Worm (Caenorhabditis elegans): Measurements from ENCODE around the gene thn-5.

The thn-5 gene

ce11 chrIV:5186480-5187205 is 44.0 kb upstream of the thn-5 start, which contains the start of the genes W03F8.6 and mtrf-1L:
W03F8.6 (minus strand) TSS chrIV:5186580.
mtrf-1L (plus strand) TSS chrIV:5187155.
- TF ChIP-seq pha-4 (tag; optimal IDR thresholded peaks at IDR 0.05) = peak; percentile 70
- TF ChIP-seq nhr-12 (tag; optimal IDR thresholded peaks at IDR 0.05) = no peak

ce11 chrIV:5188051-5188450 is 42.6 kb upstream of the thn-5 start:
- TF ChIP-seq unc-62 (GFP tag; optimal IDR thresholded peaks at IDR 0.05) (no peak), nhr-25 (tag; optimal IDR thresholded peaks at IDR 0.05) (no peak), ama-1 (optimal IDR thresholded peaks at IDR 0.05) (no peak), mml-1 (tag; optimal IDR thresholded peaks at IDR 0.05) (no peak), lin-15B (tag; optimal IDR thresholded peaks at IDR 0.05) (peak; percentile 26), ceh-28 (tag; optimal IDR thresholded peaks at IDR 0.05) (no peak), zag-1 (tag; optimal IDR thresholded peaks at IDR 0.05) (no peak), sea-2 (GFP tag; optimal IDR thresholded peaks at IDR 0.05) (no peak), unc-39 (tag; optimal IDR thresholded peaks at IDR 0.05) (no peak)

DNA sequence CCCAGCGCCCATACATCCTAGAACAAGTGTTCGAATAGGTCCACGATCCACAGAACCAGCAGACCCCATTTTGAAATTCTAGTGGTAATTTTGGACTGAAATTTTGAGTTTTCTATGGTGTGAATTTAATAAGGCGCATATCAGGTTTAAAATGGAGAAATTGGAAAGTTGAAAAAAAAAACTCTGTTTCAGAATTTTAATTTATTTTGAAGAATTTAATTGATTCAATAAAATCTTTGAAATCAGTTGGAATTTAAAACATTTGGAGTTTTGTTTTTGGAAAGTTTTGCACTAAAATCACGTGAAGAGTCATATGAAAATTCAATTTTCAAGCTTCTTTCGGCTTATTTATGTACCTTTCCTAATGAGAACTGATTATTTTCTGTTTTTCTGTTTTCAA is 35.1 kb upstream of the thn-5 start, which contains the start of gene gpa-18:
Gene gpa-18, minus strand, starts transcription at position 101 of the 400 bp plus-strand sequence.
- TF ChIP-seq egl-5 (tag; optimal IDR thresholded peaks at IDR 0.05) (no peak), ztf-11 (tag; optimal IDR thresholded peaks at IDR 0.05) (no peak), hmg-11 (tag; optimal IDR thresholded peaks at IDR 0.05) (no peak), snpc-4 (tag; optimal IDR thresholded peaks at IDR 0.05) (no peak)

- TF ChIP-seq pha-4 (tag; optimal IDR thresholded peaks at IDR 0.05) (no peak), elt-3 (tag; optimal IDR thresholded peaks at IDR 0.05) (no peak), nhr-11 (tag; optimal IDR thresholded peaks at IDR 0.05) (no peak), ceh-9 (tag; optimal IDR thresholded peaks at IDR 0.05) (no peak), ztf-11 (tag; optimal IDR thresholded peaks at IDR 0.05) (no peak), nhr-12 (tag; optimal IDR thresholded peaks at IDR 0.05) (no peak), lin-39 (tag; optimal IDR thresholded peaks at IDR 0.05) (no peak), elt-2 (tag; optimal IDR thresholded peaks at IDR 0.05) (no peak)
Measured at ce11 chrIV:5200813-5201212, 29.8 kb upstream of the thn-5 start.

ce11 chrIV:5202575-5202974 is 28.1 kb upstream of the thn-5 start:
- TF ChIP-seq sea-2 (GFP tag; optimal IDR thresholded peaks at IDR 0.05) = no peak
- TF ChIP-seq pha-4 (tag; optimal IDR thresholded peaks at IDR 0.05) = peak; percentile 60

DNA sequence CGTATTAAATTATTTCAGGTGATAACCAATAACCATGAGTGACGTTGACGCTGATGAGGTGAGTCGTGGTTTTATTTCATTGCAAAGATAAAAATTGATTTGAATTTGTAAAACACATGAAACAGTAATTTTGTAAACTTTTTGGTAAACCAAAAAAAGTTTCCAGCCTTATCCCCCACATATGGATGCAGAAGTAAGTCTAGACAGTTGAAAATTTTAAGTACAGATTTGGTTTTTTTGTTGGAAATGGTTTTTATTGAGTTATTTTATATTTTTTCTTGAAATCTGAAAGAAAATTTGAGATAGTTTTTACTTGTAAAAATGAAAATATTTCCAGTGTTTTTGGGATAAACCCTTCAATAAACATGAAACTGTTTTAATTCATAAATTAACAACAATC is 26.1 kb upstream of the thn-5 start, which contains the start of gene tni-4:
Gene tni-4, plus strand, starts transcription at position 19 of the 400 bp plus-strand sequence.
- TF ChIP-seq eor-1 (tag; optimal IDR thresholded peaks at IDR 0.05) (no peak), unc-39 (tag; optimal IDR thresholded peaks at IDR 0.05) (no peak), nhr-237 (tag; optimal IDR thresholded peaks at IDR 0.05) (no peak), sea-2 (GFP tag; optimal IDR thresholded peaks at IDR 0.05) (no peak), mml-1 (tag; optimal IDR thresholded peaks at IDR 0.05) (no peak), ztf-4 (tag; optimal IDR thresholded peaks at IDR 0.05) (no peak), egl-27 (tag; optimal IDR thresholded peaks at IDR 0.05) (no peak), nhr-12 (tag; optimal IDR thresholded peaks at IDR 0.05) (no peak), R02D3.7 (tag; optimal IDR thresholded peaks at IDR 0.05) (no peak), nhr-11 (tag; optimal IDR thresholded peaks at IDR 0.05) (no peak), elt-1 (tag; optimal IDR thresholded peaks at IDR 0.05) (no peak), ceh-82 (tag; optimal IDR thresholded peaks at IDR 0.05) (no peak)

DNA sequence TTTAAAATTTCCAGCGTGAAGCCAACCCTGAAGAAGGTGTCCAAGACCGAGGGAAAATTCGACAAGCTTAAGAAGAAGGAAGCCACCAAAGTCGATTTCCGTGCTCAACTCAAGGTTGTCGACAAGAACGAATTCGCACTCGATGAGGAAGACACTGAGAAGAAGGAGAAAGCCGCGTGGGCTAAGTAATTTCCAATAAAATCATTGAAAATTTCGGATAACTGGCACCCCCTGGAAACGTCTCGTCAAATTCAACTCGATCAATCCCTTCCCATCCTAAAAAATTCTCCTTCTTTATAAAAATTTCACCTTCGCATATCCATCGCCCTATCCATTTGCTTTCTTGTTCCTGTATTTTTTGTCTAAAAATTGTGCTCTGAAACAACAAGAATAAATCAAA is 23.9 kb upstream of the thn-5 start:
- TF ChIP-seq nhr-43 (tag; optimal IDR thresholded peaks at IDR 0.05; ENCODE audit: poor library complexity, severe bottlenecking) = no peak
- no peak for TF ChIP-seq elt-2 (tag; optimal IDR thresholded peaks at IDR 0.05)
- TF ChIP-seq snpc-4 (tag; optimal IDR thresholded peaks at IDR 0.05) = no peak
- TF ChIP-seq nhr-28 (tag; optimal IDR thresholded peaks at IDR 0.05) = no peak
- no peak for TF ChIP-seq lin-39 (tag; optimal IDR thresholded peaks at IDR 0.05)
- TF ChIP-seq nhr-76 (tag; optimal IDR thresholded peaks at IDR 0.05) = no peak
- no peak for TF ChIP-seq ceh-82 (tag; optimal IDR thresholded peaks at IDR 0.05)
- TF ChIP-seq mdl-1 (tag; optimal IDR thresholded peaks at IDR 0.05) = no peak
- TF ChIP-seq nhr-77 (tag; optimal IDR thresholded peaks at IDR 0.05) = no peak
- TF ChIP-seq nhr-11 (tag; optimal IDR thresholded peaks at IDR 0.05) = no peak
- no peak for TF ChIP-seq mml-1 (tag; optimal IDR thresholded peaks at IDR 0.05)
